Fruit fly (Drosophila melanogaster) whole organism, embryonic: ENCODE measurements around the gene CG32066.

Source experiments
- Atf6 ChIP-seq: fragments of 200-800 bp; sonication (Bioruptor generic); IDR thresholded peaks from 2 replicates; pipeline ENCODE4 v1.3.6; 2022; ENCODE audit warnings: missing biosample characterization, missing genetic modification characterization
- BtbVII ChIP-seq: fragments of 200-800 bp; sonication (Bioruptor generic); optimal IDR thresholded peaks from 3 replicates; lab custom pipeline; 2017; ENCODE audit warnings: missing biosample characterization, mild to moderate bottlenecking, missing genetic modification characterization
- Bteb2 ChIP-seq: fragments of 200-800 bp; sonication (Bioruptor generic); optimal IDR thresholded peaks from 2 replicates; lab custom pipeline; 2016; ENCODE audit warnings: missing biosample characterization, missing genetic modification characterization
- CG1024 ChIP-seq: fragments of 200-800 bp; sonication (Bioruptor generic); IDR thresholded peaks from 2 replicates; pipeline ENCODE4 v1.3.6; 2022; ENCODE audit warnings: missing biosample characterization, missing genetic modification characterization
- CG10543 ChIP-seq: fragments of 200-800 bp; sonication (Bioruptor generic); optimal IDR thresholded peaks from 3 replicates; lab custom pipeline; 2017; ENCODE audit warnings: missing biosample characterization, mild to moderate bottlenecking, missing genetic modification characterization, moderate library complexity
- CG11085 ChIP-seq: fragments of 200-800 bp; sonication (Bioruptor generic); IDR thresholded peaks from 2 replicates; pipeline ENCODE4 v1.3.6; 2022; ENCODE audit warnings: missing biosample characterization, missing genetic modification characterization
- CG14860 ChIP-seq: fragments of 200-800 bp; sonication (Bioruptor generic); IDR thresholded peaks from 3 replicates; pipeline ENCODE4 v1.3.6; 2022; ENCODE audit warnings: missing biosample characterization, missing genetic modification characterization; ENCODE audit not compliant: partially characterized antibody
- CG1529 ChIP-seq: fragments of 200-800 bp; sonication (Bioruptor generic); optimal IDR thresholded peaks from 3 replicates; lab custom pipeline; 2018; ENCODE audit warnings: missing biosample characterization, missing genetic modification characterization
- CG15479 ChIP-seq: fragments of 200-800 bp; sonication (Bioruptor generic); optimal IDR thresholded peaks from 3 replicates; lab custom pipeline; 2019; ENCODE audit warnings: missing biosample characterization, mild to moderate bottlenecking, missing genetic modification characterization, moderate library complexity
- CG1602 ChIP-seq: fragments of 200-800 bp; sonication (Bioruptor generic); optimal IDR thresholded peaks from 3 replicates; lab custom pipeline; 2016; ENCODE audit warnings: missing biosample characterization, missing genetic modification characterization
- CG17385 ChIP-seq: fragments of 200-800 bp; sonication (Bioruptor generic); optimal IDR thresholded peaks from 3 replicates; lab custom pipeline; 2018; ENCODE audit warnings: missing biosample characterization, mild to moderate bottlenecking, missing genetic modification characterization
- CG2199 ChIP-seq: fragments of 200-800 bp; sonication (Bioruptor generic); IDR thresholded peaks from 3 replicates; pipeline ENCODE4 v1.3.6; 2022; ENCODE audit warnings: missing biosample characterization, missing genetic modification characterization
- CG2678 ChIP-seq: fragments of 200-800 bp; sonication (Bioruptor generic); optimal IDR thresholded peaks from 3 replicates; lab custom pipeline; 2019; ENCODE audit warnings: missing biosample characterization, mild to moderate bottlenecking, missing genetic modification characterization, moderate library complexity
- CG32767 ChIP-seq: fragments of 200-800 bp; sonication (Bioruptor generic); IDR thresholded peaks from 2 replicates; pipeline ENCODE4 v1.3.6; 2022; ENCODE audit warnings: missing biosample characterization, missing genetic modification characterization
- CG34224 ChIP-seq: fragments of 200-800 bp; sonication (Bioruptor generic); IDR thresholded peaks from 3 replicates; pipeline ENCODE4 v1.3.6; 2022; ENCODE audit warnings: missing biosample characterization, missing genetic modification characterization; ENCODE audit not compliant: partially characterized antibody
- CG3995 ChIP-seq: fragments of 200-800 bp; sonication (Bioruptor generic); optimal IDR thresholded peaks from 3 replicates; lab custom pipeline; 2016; ENCODE audit warnings: missing biosample characterization, missing genetic modification characterization
- CG4282 ChIP-seq: fragments of 200-800 bp; sonication (Bioruptor generic); optimal IDR thresholded peaks from 2 replicates; lab custom pipeline; 2016; ENCODE audit warnings: missing biosample characterization, missing genetic modification characterization
- CG43689 ChIP-seq: fragments of 200-800 bp; sonication (Bioruptor generic); IDR thresholded peaks from 2 replicates; pipeline ENCODE4 v1.3.6; 2022; ENCODE audit warnings: missing biosample characterization, missing genetic modification characterization
- CG7372 ChIP-seq: fragments of 200-800 bp; sonication (Bioruptor generic); IDR thresholded peaks from 2 replicates; pipeline ENCODE4 v1.3.6; 2022; ENCODE audit warnings: missing biosample characterization, missing genetic modification characterization
- CG7556 ChIP-seq: fragments of 200-800 bp; sonication (Bioruptor generic); optimal IDR thresholded peaks from 2 replicates; lab custom pipeline; 2017; ENCODE audit warnings: missing biosample characterization, mild to moderate bottlenecking, missing genetic modification characterization
- CG7745 ChIP-seq: fragments of 200-800 bp; sonication (Bioruptor generic); optimal IDR thresholded peaks from 2 replicates; lab custom pipeline; 2018; ENCODE audit warnings: missing biosample characterization, mild to moderate bottlenecking, missing genetic modification characterization, moderate library complexity
- CG7987 ChIP-seq: fragments of 200-800 bp; sonication (Bioruptor generic); optimal IDR thresholded peaks from 2 replicates; lab custom pipeline; 2018; ENCODE audit warnings: missing biosample characterization, mild to moderate bottlenecking, missing genetic modification characterization, moderate library complexity
- CG8089 ChIP-seq: fragments of 200-800 bp; sonication (Bioruptor generic); optimal IDR thresholded peaks from 3 replicates; lab custom pipeline; 2016; ENCODE audit warnings: missing biosample characterization, missing genetic modification characterization
- CG8478 ChIP-seq: fragments of >200 bp; optimal IDR thresholded peaks from 2 replicates; lab custom pipeline; 2018
- CG8765 ChIP-seq: fragments of 200-800 bp; sonication (Bioruptor generic); IDR thresholded peaks from 2 replicates; pipeline ENCODE4 v1.3.6; 2022; ENCODE audit warnings: missing biosample characterization, missing genetic modification characterization
- CG9609 ChIP-seq: fragments of 200-800 bp; sonication (Bioruptor generic); optimal IDR thresholded peaks from 3 replicates; lab custom pipeline; 2016; ENCODE audit warnings: missing biosample characterization, missing genetic modification characterization
- CG9932 ChIP-seq: fragments of 200-800 bp; sonication (Bioruptor generic); IDR thresholded peaks from 2 replicates; pipeline ENCODE4 v1.3.6; 2022; ENCODE audit warnings: missing biosample characterization, missing genetic modification characterization
- CoRest ChIP-seq: fragments of 200-800 bp; sonication (Bioruptor generic); optimal IDR thresholded peaks from 3 replicates; lab custom pipeline; 2018; ENCODE audit warnings: missing biosample characterization, mild to moderate bottlenecking, missing genetic modification characterization, moderate library complexity
- Eip74EF ChIP-seq, 2 experiments: fragments of 200-800 bp in 1 of 2; fragments of >200 bp in 1 of 2; sonication (Bioruptor generic) in 1 of 2; optimal IDR thresholded peaks; 2 replicates each; lab custom pipeline; 2017 to 2019; ENCODE audit warnings: missing biosample characterization in 2 of 2, missing genetic modification characterization in 2 of 2, mild to moderate bottlenecking in 1 of 2, moderate library complexity in 1 of 2
- HLH54F ChIP-seq: fragments of 200-800 bp; sonication (Bioruptor generic); optimal IDR thresholded peaks from 3 replicates; lab custom pipeline; 2016; ENCODE audit warnings: missing biosample characterization, missing genetic modification characterization
- Hr51 ChIP-seq, 2 experiments: fragments of 200-800 bp; sonication (Bioruptor generic); optimal IDR thresholded peaks; 2 replicates in 1 of 2; 3 replicates in 1 of 2; lab custom pipeline; 2016 to 2018; ENCODE audit warnings: missing biosample characterization in 2 of 2, missing genetic modification characterization in 2 of 2, mild to moderate bottlenecking in 1 of 2, moderate library complexity in 1 of 2
- Hsf ChIP-seq: fragments of 200-800 bp; sonication (Bioruptor generic); optimal IDR thresholded peaks from 3 replicates; lab custom pipeline; 2016; ENCODE audit warnings: missing biosample characterization, missing genetic modification characterization
- Jarid2 ChIP-seq: fragments of 200-800 bp; sonication (Bioruptor generic); optimal IDR thresholded peaks from 3 replicates; lab custom pipeline; 2017; ENCODE audit warnings: mild to moderate bottlenecking, missing biosample characterization, missing genetic modification reagents, missing genetic modification characterization
- Meics ChIP-seq: fragments of 200-800 bp; sonication (Bioruptor generic); optimal IDR thresholded peaks from 2 replicates; lab custom pipeline; 2017; ENCODE audit warnings: missing biosample characterization, mild to moderate bottlenecking, missing genetic modification characterization
- NfI ChIP-seq: fragments of 200-800 bp; sonication (Bioruptor generic); optimal IDR thresholded peaks from 3 replicates; lab custom pipeline; 2018; ENCODE audit warnings: missing biosample characterization, mild to moderate bottlenecking, missing genetic modification characterization, moderate library complexity
- Rx ChIP-seq: fragments of 200-800 bp; sonication (Bioruptor generic); IDR thresholded peaks from 2 replicates; pipeline ENCODE4 v1.3.6; 2022; ENCODE audit warnings: missing biosample characterization, missing genetic modification characterization
- ato ChIP-seq: fragments of 200-800 bp; sonication (Bioruptor generic); IDR thresholded peaks from 2 replicates; pipeline ENCODE4 v1.3.6; 2022; ENCODE audit warnings: missing biosample characterization, missing genetic modification characterization; ENCODE audit not compliant: partially characterized antibody
- gce ChIP-seq: fragments of 200-800 bp; sonication (Bioruptor generic); IDR thresholded peaks from 3 replicates; pipeline ENCODE4 v1.3.6; 2022; ENCODE audit warnings: missing biosample characterization, missing genetic modification characterization
- gcm2 ChIP-seq: fragments of 200-800 bp; sonication (Bioruptor generic); optimal IDR thresholded peaks from 2 replicates; lab custom pipeline; 2016; ENCODE audit warnings: missing biosample characterization, missing genetic modification characterization
- hbn ChIP-seq: fragments of 200-800 bp; sonication (Bioruptor generic); IDR thresholded peaks from 2 replicates; pipeline ENCODE4 v1.3.6; 2022; ENCODE audit warnings: missing biosample characterization, missing genetic modification characterization; ENCODE audit not compliant: partially characterized antibody
- ind ChIP-seq: fragments of 200-800 bp; sonication (Bioruptor generic); optimal IDR thresholded peaks from 3 replicates; lab custom pipeline; 2016; ENCODE audit warnings: missing biosample characterization, missing genetic modification characterization
- jigr1 ChIP-seq: fragments of 200-800 bp; sonication (Bioruptor generic); IDR thresholded peaks from 3 replicates; pipeline ENCODE4 v1.3.6; 2022; ENCODE audit warnings: missing biosample characterization, missing genetic modification characterization
- jumu ChIP-seq: fragments of 200-800 bp; sonication (Bioruptor generic); optimal IDR thresholded peaks from 3 replicates; lab custom pipeline; 2016; ENCODE audit warnings: missing biosample characterization, missing genetic modification characterization
- kni ChIP-seq: fragments of 200-800 bp; sonication (Bioruptor generic); optimal IDR thresholded peaks from 3 replicates; lab custom pipeline; 2017; ENCODE audit warnings: mild to moderate bottlenecking, missing biosample characterization, missing genetic modification reagents, missing genetic modification characterization
- pum ChIP-seq: fragments of 200-800 bp; sonication (Bioruptor generic); optimal IDR thresholded peaks from 2 replicates; lab custom pipeline; 2016; ENCODE audit warnings: missing biosample characterization, missing genetic modification characterization
- repo ChIP-seq: fragments of 200-800 bp; sonication (Bioruptor generic); optimal IDR thresholded peaks from 2 replicates; lab custom pipeline; 2016; ENCODE audit warnings: missing biosample characterization, missing genetic modification characterization
- ro ChIP-seq: fragments of 200-800 bp; sonication (Bioruptor generic); IDR thresholded peaks from 2 replicates; pipeline ENCODE4 v1.3.6; 2022; ENCODE audit warnings: missing biosample characterization, missing genetic modification characterization
- row ChIP-seq: fragments of 200-800 bp; sonication (Bioruptor generic); IDR thresholded peaks from 3 replicates; pipeline ENCODE4 v1.3.6; 2022; ENCODE audit warnings: missing biosample characterization, missing genetic modification characterization
- slp2 ChIP-seq: fragments of 200-800 bp; sonication (Bioruptor generic); optimal IDR thresholded peaks from 2 replicates; lab custom pipeline; 2016; ENCODE audit warnings: missing biosample characterization, missing genetic modification characterization
- tx ChIP-seq: fragments of 200-800 bp; sonication (Bioruptor generic); optimal IDR thresholded peaks from 2 replicates; lab custom pipeline; 2016; ENCODE audit warnings: missing biosample characterization, missing genetic modification characterization
- usp ChIP-seq: fragments of >200 bp; optimal IDR thresholded peaks from 2 replicates; lab custom pipeline; 2017; ENCODE audit warnings: missing biosample characterization, missing genetic modification characterization

Gene CG32066

DNA sequence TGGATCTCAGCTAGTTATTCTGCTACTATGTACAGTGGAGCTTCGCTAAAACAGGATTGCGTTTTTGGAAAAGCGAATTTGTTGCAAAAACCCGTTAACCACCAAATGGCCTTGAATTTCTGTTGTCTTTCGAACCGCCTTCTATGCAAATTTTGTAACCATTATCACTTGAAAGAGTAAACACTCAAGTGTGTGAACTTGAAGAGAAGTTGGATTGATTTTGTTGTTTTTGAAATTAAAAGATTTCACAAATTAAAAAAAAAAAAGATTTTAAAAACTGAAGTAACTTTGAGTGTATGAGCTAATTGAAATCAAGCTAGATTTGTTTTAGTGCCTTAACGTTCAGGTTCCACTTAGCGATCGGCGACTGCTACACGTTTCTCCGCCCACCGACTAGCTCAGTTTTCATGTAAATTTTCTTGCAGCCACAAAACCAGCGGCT is 23.1 kb upstream of the CG32066 start (continued):
- peak; percentile 42; the same call in 1 of the 2 replicates for TF ChIP-seq CG7372 (GFP tag; lab: Robert Waterston, UW)
- peak; percentile 68 for TF ChIP-seq Atf6 (GFP tag; lab: Robert Waterston, UW)
- peak; percentile 80 for TF ChIP-seq ind (GFP tag; lab: Kevin White, UChicago)
- TF ChIP-seq CG3995 (GFP tag; lab: Kevin White, UChicago), result peak; percentile 27
- TF ChIP-seq CG7745 (tag; lab: Kevin White, UChicago), result no peak
- TF ChIP-seq CG1602 (GFP tag; lab: Kevin White, UChicago), result peak; percentile 56
- no peak for TF ChIP-seq CG7987 (GFP tag; lab: Kevin White, UChicago)
- TF ChIP-seq BtbVII (GFP tag; lab: Kevin White, UChicago), result peak; percentile 50
- TF ChIP-seq CG10543 (GFP tag; lab: Kevin White, UChicago), result peak; percentile 19
- peak; percentile 38 for TF ChIP-seq CG9932 (GFP tag; lab: Robert Waterston, UW)
- peak in 1 of 2 experiments; percentile 67 for TF ChIP-seq Hr51 (GFP tag; optimal IDR thresholded peaks at IDR 0.05; lab: Kevin White, UChicago)
- TF ChIP-seq tx, result peak; percentile 35
- TF ChIP-seq CG15479, result no peak
- no peak for TF ChIP-seq hbn (GFP tag; lab: Robert Waterston, UW)
- peak; percentile 54; the same call in 1 of the 2 replicates for TF ChIP-seq CG32767 (GFP tag; lab: Robert Waterston, UW)
- no peak for TF ChIP-seq CG11085 (GFP tag; lab: Robert Waterston, UW)
- no peak for TF ChIP-seq CG4282
- 0 out of 3 replicates have a peak, but pooled peaks have one; percentile 59 for TF ChIP-seq CG2199 (GFP tag; lab: Robert Waterston, UW)
- TF ChIP-seq Hsf (GFP tag; lab: Kevin White, UChicago), result peak; percentile 53
- peak; percentile 83 for TF ChIP-seq jumu (GFP tag; lab: Kevin White, UChicago)
- no peak for TF ChIP-seq kni (GFP tag; lab: Kevin White, UChicago)
- peak; percentile 46 for TF ChIP-seq NfI (GFP tag; lab: Kevin White, UChicago)
- TF ChIP-seq usp (GFP tag; lab: Kevin White, UChicago), result no peak
- no peak for TF ChIP-seq Bteb2
- peak; percentile 80 for TF ChIP-seq pum (GFP tag; lab: Kevin White, UChicago)
- TF ChIP-seq ro (GFP tag; lab: Robert Waterston, UW), result no peak
- peak; percentile 76 for TF ChIP-seq CG2678 (tag; lab: Kevin White, UChicago)
- TF ChIP-seq CG8478 (lab: Kevin White, UChicago), result no peak
- no peak for TF ChIP-seq gcm2 (GFP tag; lab: Kevin White, UChicago)
- peak; percentile 79 for TF ChIP-seq CG7556 (GFP tag; lab: Kevin White, UChicago)
- TF ChIP-seq slp2 (GFP tag; lab: Kevin White, UChicago), result peak; percentile 60
- TF ChIP-seq CG43689 (GFP tag; lab: Robert Waterston, UW), result 0 out of 2 replicates have a peak, but pooled peaks have one; percentile 26
- peak; percentile 68 for TF ChIP-seq row (GFP tag; lab: Robert Waterston, UW)
- TF ChIP-seq CoRest (tag; lab: Kevin White, UChicago), result peak; percentile 69
- TF ChIP-seq ato (GFP tag; lab: Robert Waterston, UW), result no peak
- TF ChIP-seq Rx (GFP tag; lab: Robert Waterston, UW), result peak; percentile 68
- no peak for TF ChIP-seq CG14860 (GFP tag; lab: Robert Waterston, UW)
- peak in 1 of 2 experiments; percentile 42 for TF ChIP-seq Eip74EF (GFP tag; optimal IDR thresholded peaks at IDR 0.05; lab: Kevin White, UChicago)
- TF ChIP-seq CG17385, result peak; percentile 45
- peak; percentile 36 for TF ChIP-seq HLH54F
- peak; percentile 48 for TF ChIP-seq Jarid2 (GFP tag; lab: Kevin White, UChicago)
- TF ChIP-seq CG34224 (GFP tag; lab: Robert Waterston, UW), result no peak
- TF ChIP-seq CG8089, result no peak
- TF ChIP-seq gce (GFP tag; lab: Robert Waterston, UW), result no peak; the same call in 2 of the 3 replicates
- TF ChIP-seq CG8765 (GFP tag; lab: Robert Waterston, UW), result no peak
- TF ChIP-seq CG1529 (GFP tag; lab: Kevin White, UChicago), result peak; percentile 16
- peak; percentile 77 for TF ChIP-seq Meics
- TF ChIP-seq CG1024 (GFP tag; lab: Robert Waterston, UW), result no peak
- peak; percentile 61 for TF ChIP-seq repo
- peak; percentile 32 for TF ChIP-seq CG9609 (GFP tag; lab: Kevin White, UChicago)
- TF ChIP-seq jigr1 (GFP tag; lab: Robert Waterston, UW), result peak; percentile 51; the same call in 1 of the 3 replicates
